Worm (Caenorhabditis elegans) whole organism, mixed stage, embryonic: ENCODE data around the gene glb-21.
A peak's percentile ranks its signal among the peaks of the same experiment; 100 is the strongest.
"Not testable (repeated sequence)": the region's sequence is repeated elsewhere in the genome, so short reads cannot be mapped to it uniquely, and the experiment has no call there.

Source experiments
- blmp-1 ChIP-seq: fragments of 150-350 bp; optimal IDR thresholded peaks from 2 replicates; lab custom pipeline; 2014; ENCODE audit warnings: missing biosample characterization, missing genetic modification characterization
- ceh-39 ChIP-seq: fragments of 150-350 bp; optimal IDR thresholded peaks from 2 replicates; lab custom pipeline; 2014; ENCODE audit warnings: missing biosample characterization, missing genetic modification characterization
- ceh-43 ChIP-seq: fragments of 200-800 bp; sonication (Bioruptor generic); optimal IDR thresholded peaks from 2 replicates; lab custom pipeline; 2018; ENCODE audit warnings: mild to moderate bottlenecking, missing genetic modification characterization, moderate library complexity, missing compliant biosample characterization
- ceh-83 ChIP-seq: fragments of 200-800 bp; sonication (Bioruptor generic); optimal IDR thresholded peaks from 2 replicates; lab custom pipeline; 2018; ENCODE audit warnings: mild to moderate bottlenecking, missing genetic modification characterization, missing compliant biosample characterization
- ces-1 ChIP-seq: fragments of 150-350 bp; optimal IDR thresholded peaks from 2 replicates; lab custom pipeline; 2014; ENCODE audit warnings: missing biosample characterization, missing genetic modification reagents, missing genetic modification characterization
- cnd-1 ChIP-seq: fragments of 200-800 bp; sonication (Bioruptor generic); optimal IDR thresholded peaks from 2 replicates; lab custom pipeline; 2018; ENCODE audit warnings: mild to moderate bottlenecking, missing genetic modification characterization, missing compliant biosample characterization
- drap-1 ChIP-seq: fragments of 200-800 bp; sonication (Bioruptor generic); optimal IDR thresholded peaks from 3 replicates; lab custom pipeline; 2018; ENCODE audit warnings: mild to moderate bottlenecking, missing genetic modification characterization, missing compliant biosample characterization
- elt-3 ChIP-seq: fragments of 150-350 bp; optimal IDR thresholded peaks from 2 replicates; lab custom pipeline; 2014; ENCODE audit warnings: missing biosample characterization, missing genetic modification characterization
- flh-1 ChIP-seq: fragments of 200-800 bp; sonication (Bioruptor generic); optimal IDR thresholded peaks from 2 replicates; lab custom pipeline; 2018; ENCODE audit warnings: mild to moderate bottlenecking, missing genetic modification characterization, moderate library complexity, missing compliant biosample characterization
- ham-2 ChIP-seq: fragments of 200-800 bp; sonication (Bioruptor generic); optimal IDR thresholded peaks from 2 replicates; lab custom pipeline; 2018; ENCODE audit warnings: mild to moderate bottlenecking, missing genetic modification characterization, missing compliant biosample characterization
- lsy-2 ChIP-seq: fragments of 150-350 bp; optimal IDR thresholded peaks from 2 replicates; lab custom pipeline; 2014; ENCODE audit warnings: missing biosample characterization, missing genetic modification characterization
- mab-5 ChIP-seq: fragments of 150-350 bp; optimal IDR thresholded peaks from 2 replicates; lab custom pipeline; 2014; ENCODE audit warnings: missing biosample characterization, missing genetic modification characterization
- mep-1 ChIP-seq: fragments of 150-350 bp; optimal IDR thresholded peaks from 2 replicates; lab custom pipeline; 2017; ENCODE audit warnings: missing biosample characterization, missing genetic modification reagents, missing genetic modification characterization, inconsistent platforms
- mls-2 ChIP-seq: sonication (generic microtip); optimal IDR thresholded peaks from 2 replicates; lab custom pipeline; 2016; ENCODE audit warnings: mild to moderate bottlenecking, missing genetic modification characterization, moderate library complexity, missing compliant biosample characterization
- nhr-12 ChIP-seq: fragments of 150-350 bp; optimal IDR thresholded peaks from 2 replicates; lab custom pipeline; 2014; ENCODE audit warnings: missing biosample characterization, missing genetic modification characterization
- nhr-2 ChIP-seq: fragments of 150-350 bp; optimal IDR thresholded peaks from 2 replicates; lab custom pipeline; 2014; ENCODE audit warnings: missing biosample characterization, missing genetic modification characterization
- nhr-237 ChIP-seq: fragments of 150-350 bp; optimal IDR thresholded peaks from 2 replicates; lab custom pipeline; 2014; ENCODE audit warnings: missing biosample characterization, missing genetic modification characterization
- nhr-28 ChIP-seq: fragments of 150-350 bp; optimal IDR thresholded peaks from 2 replicates; lab custom pipeline; 2014; ENCODE audit warnings: missing biosample characterization, missing genetic modification characterization
- nhr-76 ChIP-seq: sonication (generic microtip); optimal IDR thresholded peaks from 2 replicates; lab custom pipeline; 2017; ENCODE audit warnings: missing biosample characterization, missing genetic modification characterization
- pha-4 ChIP-seq: fragments of 150-350 bp; optimal IDR thresholded peaks from 2 replicates; lab custom pipeline; 2018; ENCODE audit warnings: missing biosample characterization, missing genetic modification reagents, missing genetic modification characterization
- sem-2 ChIP-seq: fragments of 200-800 bp; sonication (Bioruptor generic); optimal IDR thresholded peaks from 2 replicates; lab custom pipeline; 2018; ENCODE audit warnings: mild to moderate bottlenecking, missing genetic modification characterization, missing compliant biosample characterization
- sptf-1 ChIP-seq: sonication (generic microtip); optimal IDR thresholded peaks from 2 replicates; lab custom pipeline; 2017; ENCODE audit warnings: mild to moderate bottlenecking, missing genetic modification characterization, moderate library complexity, missing compliant biosample characterization
- tbx-8 ChIP-seq: fragments of 200-800 bp; sonication (Bioruptor generic); optimal IDR thresholded peaks from 2 replicates; lab custom pipeline; 2018; ENCODE audit warnings: mild to moderate bottlenecking, missing genetic modification characterization, moderate library complexity, missing compliant biosample characterization
- unc-39 ChIP-seq: fragments of 150-350 bp; optimal IDR thresholded peaks from 2 replicates; lab custom pipeline; 2014; ENCODE audit warnings: missing biosample characterization, missing genetic modification characterization
- unc-62 ChIP-seq: fragments of 150-350 bp; optimal IDR thresholded peaks from 2 replicates; lab custom pipeline; 2014; ENCODE audit warnings: missing biosample characterization, missing genetic modification reagents, missing genetic modification characterization
- zip-8 ChIP-seq: fragments of 150-350 bp; optimal IDR thresholded peaks from 2 replicates; lab custom pipeline; 2014; ENCODE audit warnings: missing biosample characterization, missing genetic modification characterization
- ztf-11 ChIP-seq: fragments of 150-350 bp; optimal IDR thresholded peaks from 2 replicates; lab custom pipeline; 2014; ENCODE audit warnings: missing biosample characterization, missing genetic modification characterization

glb-21 gene

DNA sequence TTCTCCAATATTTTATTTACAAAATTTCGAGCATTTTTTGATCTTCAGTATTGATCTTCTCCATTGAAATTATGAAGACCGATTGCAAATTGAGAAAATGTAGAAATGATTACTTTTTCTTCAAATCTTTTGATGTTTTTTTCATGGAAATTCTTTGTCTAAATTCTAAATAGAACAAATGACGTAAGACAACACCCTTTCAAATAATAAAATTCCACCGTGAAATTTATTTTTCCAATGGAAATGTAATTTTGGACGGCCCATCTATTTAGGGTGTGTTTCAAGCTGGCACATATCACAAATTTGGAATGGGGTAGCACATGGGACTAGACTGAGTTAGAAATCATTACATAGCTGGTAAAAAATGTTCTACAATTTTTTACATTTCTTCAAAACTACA is 40.1 kb upstream of the glb-21 start, which contains the start of gene T25B9.2:
TSS of gene T25B9.2 (minus strand) at position 101 of the 400 bp plus-strand sequence.
- TF ChIP-seq pha-4 (tag; lab: Kevin White, UChicago); flh-1 (GFP tag; lab: Kevin White, UChicago); nhr-28 (tag; lab: Kevin White, UChicago): not testable (repeated sequence)
- TF ChIP-seq, all 35 proteins: peak for 0; not testable (repeated sequence) for 35

ce11 chrIV:10750041-10750440 is 38.4 kb upstream of the glb-21 start, which contains the start of gene T25B9.1:
TSS of gene T25B9.1 (minus strand) at chrIV:10750141.
- no peak for TF ChIP-seq unc-39
- no peak for TF ChIP-seq unc-62 (GFP tag; lab: Kevin White, UChicago)
- TF ChIP-seq nhr-237 (tag; lab: Kevin White, UChicago): no peak
- no peak for TF ChIP-seq ces-1 (GFP tag; lab: Kevin White, UChicago)
- TF ChIP-seq ham-2 (GFP tag; lab: Kevin White, UChicago): no peak
- TF ChIP-seq zip-8 (tag; lab: Kevin White, UChicago): no peak

DNA sequence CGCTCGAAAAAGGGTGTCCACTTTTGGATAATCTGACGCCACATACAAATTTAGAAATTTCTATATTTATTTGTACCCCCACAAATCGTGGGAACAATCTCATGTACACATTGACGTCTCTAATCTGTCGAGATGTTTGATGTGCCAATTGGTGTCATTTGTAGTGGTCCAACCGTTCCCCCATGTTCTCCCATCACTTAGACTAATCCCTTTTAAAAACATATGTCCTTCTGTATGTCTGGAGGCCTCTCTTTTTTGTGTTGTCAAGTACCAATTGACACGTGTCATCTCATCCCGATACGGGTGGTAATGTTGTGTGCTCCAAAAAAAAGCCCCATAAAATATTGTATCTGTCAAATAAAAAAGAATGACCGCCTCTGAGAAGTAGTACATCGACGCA is 33.7 kb upstream of the glb-21 start:
- TF ChIP-seq nhr-2 (tag; lab: Kevin White, UChicago) (peak; percentile 94), nhr-76 (tag; lab: Kevin White, UChicago) (no peak)
- TF ChIP-seq, all 35 proteins: peak for 1

ce11 chrIV:10744475-10744874 is 32.9 kb upstream of the glb-21 start, which contains the start of gene T25B9.3:
TSS of gene T25B9.3 (plus strand) at chrIV:10744775.
- TF ChIP-seq ceh-39 (no peak), sptf-1 (tag; lab: Kevin White, UChicago) (no peak), lsy-2 (no peak), pha-4 (tag; lab: Kevin White, UChicago) (no peak), unc-39 (no peak), nhr-2 (tag; lab: Kevin White, UChicago) (no peak), ceh-43 (GFP tag; lab: Kevin White, UChicago) (no peak), ztf-11 (no peak), tbx-8 (GFP tag; lab: Kevin White, UChicago) (no peak), ceh-83 (no peak), mls-2 (tag; lab: Kevin White, UChicago) (no peak), nhr-28 (tag; lab: Kevin White, UChicago) (no peak), drap-1 (GFP tag; lab: Kevin White, UChicago) (no peak), mep-1 (tag; lab: Kevin White, UChicago) (no peak), mab-5 (tag; lab: Kevin White, UChicago) (no peak), nhr-76 (tag; lab: Kevin White, UChicago) (no peak), nhr-12 (tag; lab: Kevin White, UChicago) (no peak)

ce11 chrIV:10738328-10738727 is 26.7 kb upstream of the glb-21 start, which contains the start of gene ssp-34:
TSS of gene ssp-34 (minus strand) at chrIV:10738602.
- TF ChIP-seq cnd-1 (tag; lab: Kevin White, UChicago) (no peak), blmp-1 (no peak), nhr-76 (tag; lab: Kevin White, UChicago) (no peak), mab-5 (tag; lab: Kevin White, UChicago) (no peak), mep-1 (tag; lab: Kevin White, UChicago) (no peak), ham-2 (GFP tag; lab: Kevin White, UChicago) (no peak), nhr-237 (tag; lab: Kevin White, UChicago) (no peak), sptf-1 (tag; lab: Kevin White, UChicago) (no peak), nhr-28 (tag; lab: Kevin White, UChicago) (no peak), unc-62 (GFP tag; lab: Kevin White, UChicago) (no peak), nhr-2 (tag; lab: Kevin White, UChicago) (no peak), sem-2 (GFP tag; lab: Kevin White, UChicago) (no peak), ceh-83 (no peak), elt-3 (tag; lab: Kevin White, UChicago) (no peak), zip-8 (tag; lab: Kevin White, UChicago) (no peak)

DNA sequence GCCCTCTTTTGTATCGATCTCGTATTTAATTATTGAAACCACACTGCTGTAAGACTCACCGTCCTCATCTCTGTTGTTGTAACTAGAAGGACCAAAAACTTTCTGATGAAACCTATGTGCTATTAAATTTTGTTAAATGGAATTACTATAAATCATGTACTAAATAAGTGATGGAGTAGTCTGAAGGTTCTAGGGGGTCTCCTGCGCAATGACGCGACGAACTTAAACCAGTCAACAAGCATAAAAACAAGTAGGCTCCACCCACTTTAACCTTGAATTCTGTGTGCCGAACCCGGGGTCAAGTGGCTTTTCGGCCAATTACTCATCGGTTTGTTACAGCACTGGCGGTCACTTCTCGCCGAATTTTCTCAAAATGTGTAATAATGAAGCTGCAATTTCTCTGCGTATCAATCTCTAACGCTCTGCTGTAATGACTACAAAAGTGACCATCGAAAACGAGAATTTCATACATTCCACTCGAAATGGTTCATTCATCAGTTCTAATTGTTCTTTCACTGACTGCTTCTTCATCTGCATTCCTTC is 25.5 kb upstream of the glb-21 start, which contains the start of gene grl-21:
TSS of gene grl-21 (plus strand) at position 464 of the 543 bp plus-strand sequence.
- TF ChIP-seq nhr-2 (tag; lab: Kevin White, UChicago) (no peak), cnd-1 (tag; lab: Kevin White, UChicago) (no peak), elt-3 (tag; lab: Kevin White, UChicago) (no peak), lsy-2 (no peak), ztf-11 (no peak), tbx-8 (GFP tag; lab: Kevin White, UChicago) (no peak), blmp-1 (no peak), flh-1 (GFP tag; lab: Kevin White, UChicago) (no peak), nhr-76 (tag; lab: Kevin White, UChicago) (no peak), mls-2 (tag; lab: Kevin White, UChicago) (no peak)
- TF ChIP-seq, all 35 proteins: peak for 0
